Worm (Caenorhabditis elegans) whole organism, L2 larva: ENCODE results near the gene C08G5.6.

Experiments
- R02D3.7 ChIP-seq: fragments of 150-350 bp; optimal IDR thresholded peaks from 2 replicates; lab custom pipeline; 2014; ENCODE audit warnings: missing biosample characterization, missing genetic modification characterization
- alr-1 ChIP-seq: fragments of 150-350 bp; optimal IDR thresholded peaks from 2 replicates; lab custom pipeline; 2014; ENCODE audit warnings: missing biosample characterization, missing genetic modification characterization
- gmeb-1 ChIP-seq: fragments of 150-350 bp; optimal IDR thresholded peaks from 2 replicates; lab custom pipeline; 2014; ENCODE audit warnings: missing biosample characterization, missing genetic modification characterization
- nhr-237 ChIP-seq: fragments of 150-350 bp; optimal IDR thresholded peaks from 2 replicates; lab custom pipeline; 2014; ENCODE audit warnings: missing biosample characterization, missing genetic modification characterization
- snpc-4 ChIP-seq: fragments of 150-350 bp; optimal IDR thresholded peaks from 2 replicates; lab custom pipeline; 2014; ENCODE audit warnings: missing biosample characterization, missing genetic modification characterization

DNA sequence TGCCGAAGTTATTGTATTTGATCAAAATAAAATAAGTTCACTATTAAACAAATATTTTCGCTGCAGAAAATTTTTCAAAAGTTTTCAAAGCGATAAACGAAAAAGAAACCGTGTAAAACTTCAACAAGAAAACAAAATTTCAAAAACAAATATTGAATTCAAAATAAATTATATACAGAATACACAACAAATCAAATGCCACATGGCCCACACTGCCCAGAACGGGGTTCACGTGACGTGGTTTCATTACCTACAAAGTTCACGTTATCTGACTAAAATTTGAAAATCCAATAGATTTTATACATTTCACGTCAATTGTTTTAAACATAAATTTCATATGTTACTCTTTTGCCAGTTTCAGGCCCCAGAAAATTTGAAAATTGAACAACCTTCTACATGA lies 50.2 kb downstream of the C08G5.6 start, which contains the start of gene F46F5.7:
- TF ChIP-seq gmeb-1 (tag; lab: Kevin White, UChicago): no peak
- no peak for TF ChIP-seq snpc-4
- no peak for TF ChIP-seq R02D3.7 (tag; lab: Kevin White, UChicago)
- TF ChIP-seq nhr-237 (tag; lab: Kevin White, UChicago): no peak
- no peak for TF ChIP-seq alr-1 (tag; lab: Kevin White, UChicago)
